Worm (Caenorhabditis elegans) whole organism, L4 larva: ENCODE results near the gene F26D11.1.

Experiments used
- F44E2.7 ChIP-seq: fragments of 200-800 bp; sonication (Bioruptor generic); IDR thresholded peaks from 2 replicates; pipeline ENCODE4 v2.1.2; 2022; ENCODE audit warnings: missing genetic modification characterization, missing compliant biosample characterization
- ceh-28 ChIP-seq: fragments of 150-350 bp; optimal IDR thresholded peaks from 2 replicates; lab custom pipeline; 2014; ENCODE audit warnings: missing biosample characterization, missing genetic modification reagents, missing genetic modification characterization
- nhr-6 ChIP-seq: fragments of 150-350 bp; optimal IDR thresholded peaks from 2 replicates; lab custom pipeline; 2014; ENCODE audit warnings: missing biosample characterization, missing genetic modification characterization
- php-3 ChIP-seq: fragments of 200-800 bp; sonication (Bioruptor generic); IDR thresholded peaks from 2 replicates; pipeline ENCODE4 v1.3.6; 2022; ENCODE audit warnings: missing genetic modification reagents, missing genetic modification characterization, missing compliant biosample characterization
- snpc-1.2 ChIP-seq: fragments of 200-800 bp; sonication (Bioruptor generic); IDR thresholded peaks from 2 replicates; pipeline ENCODE4 v1.3.6; 2022; ENCODE audit warnings: missing genetic modification reagents, missing genetic modification characterization, missing compliant biosample characterization
- unc-62 ChIP-seq, 3 experiments: fragments of 150-350 bp in 1 of 3; sonication (generic microtip); optimal IDR thresholded peaks in 2 of 3; peaks in 1 of 3; 1 replicate in 1 of 3; 2 replicates in 2 of 3; lab custom pipeline; 2014 to 2017; ENCODE audit warnings: missing biosample characterization in 3 of 3, missing genetic modification characterization in 3 of 3, missing genetic modification reagents in 3 of 3, missing genotype in 1 of 3
- vab-7 ChIP-seq: fragments of 200-800 bp; sonication (Bioruptor generic); IDR thresholded peaks from 2 replicates; pipeline ENCODE4 v1.3.6; 2022; ENCODE audit warnings: missing genetic modification reagents, missing genetic modification characterization, missing compliant biosample characterization

- TF ChIP-seq ceh-28 (tag; lab: Kevin White, UChicago) (no peak), php-3 (GFP tag; lab: Robert Waterston, UW) (no peak), snpc-1.2 (GFP tag; lab: Robert Waterston, UW) (no peak), unc-62 (GFP tag; optimal IDR thresholded peaks at IDR 0.05 in 1 of 2; lab: Kevin White, UChicago) (no peak), unc-62 (tag; optimal IDR thresholded peaks at IDR 0.05; lab: Kevin White, UChicago) (no peak), vab-7 (GFP tag; lab: Robert Waterston, UW) (no peak), nhr-6 (tag; lab: Kevin White, UChicago) (no peak), F44E2.7 (GFP tag; lab: Robert Waterston, UW) (no peak)
These were observed 32.6 kb downstream of the F26D11.1 start, which contains the start of gene Y97E10AR.6 for ce11 chrV:8013901-8014388.
